Worm (Caenorhabditis elegans): ENCODE results near the gene T19D12.4.

T19D12.4 gene

DNA sequence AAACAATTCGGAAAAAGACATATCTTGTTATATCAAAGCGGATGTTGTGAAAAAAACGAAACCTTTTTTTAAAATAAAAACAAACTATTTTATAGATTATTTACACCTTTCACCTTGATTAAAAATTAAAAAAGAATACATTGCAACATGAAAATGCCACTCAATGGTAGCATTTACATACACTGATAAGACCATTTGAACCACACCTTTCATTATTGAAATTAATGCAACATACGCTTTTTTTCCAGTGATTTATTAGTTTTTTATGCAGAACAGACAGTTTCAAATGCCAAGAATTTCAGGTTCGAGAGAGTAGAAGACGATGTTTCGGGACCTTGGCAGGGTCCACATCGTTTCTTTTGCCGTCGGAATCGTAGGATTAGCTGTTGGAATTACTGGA is 35.7 kb downstream of the T19D12.4 start, which contains the start of gene T19D12.1:
Gene T19D12.1, plus strand, starts transcription at position 301 of the 400 bp plus-strand sequence.
- TF ChIP-seq ref-1 (GFP tag; conservative IDR thresholded peaks at IDR 0.05), result no peak

ce11 chrII:6667534-6667933 is 36.6 kb downstream of the T19D12.4 start:
- no peak for TF ChIP-seq ztf-29 (GFP tag; IDR thresholded peaks at IDR 0.05)
- TF ChIP-seq klf-2 (GFP tag; conservative IDR thresholded peaks at IDR 0.05), result no peak

- no peak for TF ChIP-seq ztf-29 (GFP tag; IDR thresholded peaks at IDR 0.05)
- TF ChIP-seq flt-1 (GFP tag; IDR thresholded peaks at IDR 0.05), result no peak
- TF ChIP-seq cog-1 (tag; optimal IDR thresholded peaks at IDR 0.05), result no peak
- no peak for TF ChIP-seq med-1 (GFP tag; optimal IDR thresholded peaks at IDR 0.05; ENCODE audit: insufficient read depth)
- TF ChIP-seq tab-1 (GFP tag; IDR thresholded peaks at IDR 0.05), result no peak
- TF ChIP-seq T22C8.4 (GFP tag; IDR thresholded peaks at IDR 0.05), result no peak
- TF ChIP-seq ztf-23 (GFP tag; IDR thresholded peaks at IDR 0.05), result no peak
- no peak for TF ChIP-seq ref-1 (GFP tag; conservative IDR thresholded peaks at IDR 0.05)
- no peak for TF ChIP-seq klf-2 (GFP tag; conservative IDR thresholded peaks at IDR 0.05)
These were observed 37.6 kb downstream of the T19D12.4 start for ce11 chrII:6668496-6668895.

DNA sequence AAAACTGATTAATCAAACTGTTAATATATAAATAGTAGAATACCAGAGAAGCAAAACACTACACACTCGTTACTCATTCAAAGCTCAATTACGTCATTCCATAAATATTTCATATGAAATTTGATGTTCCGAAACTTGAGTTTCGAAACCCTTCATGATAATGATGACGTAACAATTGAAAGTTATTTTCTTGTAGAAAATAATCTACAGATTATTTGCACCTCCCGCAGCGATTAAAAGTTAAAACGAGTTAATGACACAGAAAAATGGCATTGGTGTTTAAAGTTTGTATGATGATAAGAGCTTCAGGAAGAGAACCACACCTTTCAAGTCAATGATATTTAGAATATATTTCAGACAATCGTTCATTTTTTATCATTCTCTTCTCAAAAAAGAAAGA is 43.0 kb downstream of the T19D12.4 start, which contains the start of gene H43E16.1:
Gene H43E16.1, plus strand, starts transcription at position 375 of the 400 bp plus-strand sequence.
- TF ChIP-seq cog-1 (tag; optimal IDR thresholded peaks at IDR 0.05) (no peak), med-1 (GFP tag; optimal IDR thresholded peaks at IDR 0.05; ENCODE audit: insufficient read depth) (no peak), ztf-23 (GFP tag; IDR thresholded peaks at IDR 0.05) (no peak), tab-1 (GFP tag; IDR thresholded peaks at IDR 0.05) (no peak), ztf-29 (GFP tag; IDR thresholded peaks at IDR 0.05) (no peak), T22C8.4 (GFP tag; IDR thresholded peaks at IDR 0.05) (no peak), ref-1 (GFP tag; conservative IDR thresholded peaks at IDR 0.05) (no peak), klf-2 (GFP tag; conservative IDR thresholded peaks at IDR 0.05) (no peak), flt-1 (GFP tag; IDR thresholded peaks at IDR 0.05) (no peak)

- TF ChIP-seq flt-1 (GFP tag; IDR thresholded peaks at IDR 0.05), result no peak
These were observed 48.8 kb downstream of the T19D12.4 start, which contains the start of gene ift-74 for ce11 chrII:6679724-6680123. TSS of gene ift-74 (plus strand) at chrII:6680024.

- TF ChIP-seq T22C8.4 (GFP tag; IDR thresholded peaks at IDR 0.05) (no peak), ztf-23 (GFP tag; IDR thresholded peaks at IDR 0.05) (no peak), ztf-29 (GFP tag; IDR thresholded peaks at IDR 0.05) (no peak), ref-1 (GFP tag; conservative IDR thresholded peaks at IDR 0.05) (no peak), med-1 (GFP tag; optimal IDR thresholded peaks at IDR 0.05; ENCODE audit: insufficient read depth) (no peak)
These were observed 50.6 kb downstream of the T19D12.4 start for ce11 chrII:6681478-6681877.

- no peak for TF ChIP-seq ref-1 (GFP tag; conservative IDR thresholded peaks at IDR 0.05)
- TF ChIP-seq ztf-23 (GFP tag; IDR thresholded peaks at IDR 0.05), result no peak
- no peak for TF ChIP-seq klf-2 (GFP tag; conservative IDR thresholded peaks at IDR 0.05)
- no peak for TF ChIP-seq tab-1 (GFP tag; IDR thresholded peaks at IDR 0.05)
- TF ChIP-seq flt-1 (GFP tag; IDR thresholded peaks at IDR 0.05), result no peak
- TF ChIP-seq med-1 (GFP tag; optimal IDR thresholded peaks at IDR 0.05; ENCODE audit: insufficient read depth), result no peak
- TF ChIP-seq cog-1 (tag; optimal IDR thresholded peaks at IDR 0.05), result no peak
- TF ChIP-seq T22C8.4 (GFP tag; IDR thresholded peaks at IDR 0.05), result no peak
- TF ChIP-seq ztf-29 (GFP tag; IDR thresholded peaks at IDR 0.05), result no peak
These were observed 52.0 kb downstream of the T19D12.4 start for ce11 chrII:6682918-6683317.

DNA sequence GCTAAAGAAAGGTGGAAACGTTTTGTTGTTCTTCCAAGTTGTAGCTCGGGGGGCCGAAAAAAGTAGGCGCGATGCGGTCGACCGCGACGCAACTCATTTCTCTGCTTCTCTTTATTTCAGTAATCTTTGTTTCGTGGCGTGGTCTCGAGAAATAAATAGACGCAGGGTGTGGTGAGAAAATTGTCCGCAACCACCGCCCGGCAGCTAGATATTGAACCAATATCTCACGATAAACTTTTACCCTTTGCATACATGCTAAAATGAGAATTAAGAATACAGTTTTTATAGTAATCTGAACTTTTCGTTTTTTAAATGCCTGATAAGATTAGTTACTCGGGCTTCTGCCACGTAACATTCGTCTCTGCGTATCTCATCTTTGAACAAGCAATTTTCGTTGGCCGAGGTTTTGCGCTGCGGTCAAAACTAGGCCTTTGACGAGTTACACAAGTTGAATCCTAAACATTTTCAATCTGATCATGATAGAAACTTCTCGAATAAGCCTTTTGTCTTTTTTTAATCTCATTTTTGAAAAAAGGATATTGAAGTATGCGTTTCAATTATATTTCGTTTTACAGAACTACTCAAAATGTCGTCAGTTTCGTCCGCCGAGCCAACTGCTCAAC is 52.9 kb downstream of the T19D12.4 start, which contains the start of gene gyf-1:
Gene gyf-1, plus strand, starts transcription at position 573 of the 623 bp plus-strand sequence.
- TF ChIP-seq flt-1 (GFP tag; IDR thresholded peaks at IDR 0.05) (no peak), T22C8.4 (GFP tag; IDR thresholded peaks at IDR 0.05) (no peak), tab-1 (GFP tag; IDR thresholded peaks at IDR 0.05) (no peak), med-1 (GFP tag; optimal IDR thresholded peaks at IDR 0.05; ENCODE audit: insufficient read depth) (no peak), klf-2 (GFP tag; conservative IDR thresholded peaks at IDR 0.05) (no peak), ref-1 (GFP tag; conservative IDR thresholded peaks at IDR 0.05) (no peak), ztf-29 (GFP tag; IDR thresholded peaks at IDR 0.05) (no peak), cog-1 (tag; optimal IDR thresholded peaks at IDR 0.05) (no peak), ztf-23 (GFP tag; IDR thresholded peaks at IDR 0.05) (no peak)

DNA sequence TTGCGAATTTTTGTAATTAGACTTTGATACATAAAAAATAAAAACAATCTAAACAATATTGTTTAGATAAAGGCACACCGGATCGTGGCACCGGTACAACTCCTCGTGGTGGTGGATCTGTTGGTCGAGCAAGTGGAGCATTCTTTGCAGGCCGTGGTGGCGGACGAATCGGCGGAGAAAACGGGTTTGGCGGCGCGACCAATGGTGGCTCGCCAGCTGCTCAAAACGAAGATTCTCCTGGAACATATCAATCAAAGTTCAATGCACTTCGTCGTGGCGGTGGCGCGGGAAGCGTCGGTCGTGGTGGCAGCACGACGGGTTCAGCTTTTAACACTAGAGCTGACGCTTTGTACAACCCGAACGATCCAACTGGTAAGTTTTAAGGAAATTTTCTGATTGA is 55.1 kb downstream of the T19D12.4 start:
- TF ChIP-seq flt-1 (GFP tag; IDR thresholded peaks at IDR 0.05) (no peak), cog-1 (tag; optimal IDR thresholded peaks at IDR 0.05) (no peak), T22C8.4 (GFP tag; IDR thresholded peaks at IDR 0.05) (no peak), tab-1 (GFP tag; IDR thresholded peaks at IDR 0.05) (no peak), klf-2 (GFP tag; conservative IDR thresholded peaks at IDR 0.05) (no peak), ref-1 (GFP tag; conservative IDR thresholded peaks at IDR 0.05) (no peak), ztf-23 (GFP tag; IDR thresholded peaks at IDR 0.05) (no peak), ztf-29 (GFP tag; IDR thresholded peaks at IDR 0.05) (no peak), med-1 (GFP tag; optimal IDR thresholded peaks at IDR 0.05; ENCODE audit: insufficient read depth) (no peak)
